Worm (Caenorhabditis elegans) whole organism, early embryonic: ENCODE data around the gene ire-1.

Source experiments
- aly-1 ChIP-seq: sonication (generic microtip); optimal IDR thresholded peaks from 2 replicates; lab custom pipeline; 2016; ENCODE audit warnings: missing genetic modification characterization, missing compliant biosample characterization
- ets-7 ChIP-seq: sonication (generic microtip); optimal IDR thresholded peaks from 2 replicates; lab custom pipeline; 2016; ENCODE audit warnings: missing genotype, missing genetic modification characterization, missing compliant biosample characterization
- flt-1 ChIP-seq: fragments of 200-800 bp; sonication (Bioruptor generic); IDR thresholded peaks from 2 replicates; pipeline ENCODE4 v1.3.6; 2022; ENCODE audit warnings: missing genetic modification characterization, missing compliant biosample characterization
- sea-1 ChIP-seq: fragments of 200-800 bp; sonication (Bioruptor generic); conservative IDR thresholded peaks from 2 replicates; pipeline ENCODE4 v1.3.6; 2022; ENCODE audit warnings: missing genetic modification characterization, missing compliant biosample characterization
- tbx-11 ChIP-seq: fragments of 200-800 bp; sonication (Bioruptor generic); IDR thresholded peaks from 2 replicates; pipeline ENCODE4 v1.3.6; 2022; ENCODE audit warnings: missing genetic modification characterization, missing compliant biosample characterization
- tbx-37 ChIP-seq: fragments of 200-800 bp; sonication (Bioruptor generic); conservative IDR thresholded peaks from 2 replicates; pipeline ENCODE4 v1.3.6; 2022; ENCODE audit warnings: missing genetic modification reagents, missing genetic modification characterization, missing compliant biosample characterization

DNA sequence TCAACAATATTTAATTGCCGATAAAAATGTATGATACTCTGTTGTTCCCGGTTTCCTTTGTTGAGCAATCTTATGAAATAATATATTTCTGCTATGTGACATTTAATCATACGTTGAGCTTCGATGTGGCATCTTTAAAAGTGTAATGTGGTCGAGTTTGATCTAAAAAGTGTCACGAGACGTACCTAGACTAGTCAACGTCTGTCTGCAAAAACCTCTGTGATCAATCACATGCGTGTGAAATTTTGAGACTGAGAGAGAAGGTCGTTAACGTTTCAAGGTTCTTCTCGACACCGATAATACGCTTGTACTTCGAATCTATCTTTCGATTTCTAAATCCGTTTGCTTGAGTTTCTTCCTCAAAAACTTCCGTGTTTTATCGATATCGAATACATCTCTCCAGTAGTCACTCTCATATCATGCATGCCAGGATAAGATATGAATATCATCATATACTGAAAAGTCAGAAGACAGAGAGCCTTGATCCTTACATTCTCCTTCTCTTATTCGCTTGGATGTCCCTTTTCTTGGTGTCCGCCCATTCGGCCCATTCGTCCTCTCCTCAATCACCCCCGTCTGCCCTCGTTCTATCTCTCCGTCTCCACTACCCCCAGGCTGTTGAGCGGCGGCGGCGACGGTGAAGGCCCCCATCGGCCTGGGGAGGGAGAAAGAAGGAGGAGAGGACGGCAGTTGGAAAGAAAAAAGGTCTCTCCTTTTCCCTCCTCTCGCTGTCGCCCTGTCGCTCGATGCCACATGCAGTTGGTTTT, 3.7 kb upstream of the ire-1 start:
- 0 out of 2 replicates have a peak, but pooled peaks have one; percentile 43 for TF ChIP-seq flt-1 (GFP tag; lab: Robert Waterston, UW)
- peak; percentile 35 for TF ChIP-seq ets-7 (tag; lab: Kevin White, UChicago)
- no peak for TF ChIP-seq tbx-11 (GFP tag; lab: Robert Waterston, UW)
- peak; percentile 50; the same call in 1 of the 2 replicates for TF ChIP-seq tbx-37 (GFP tag; lab: Robert Waterston, UW)
- peak; percentile 76 for TF ChIP-seq aly-1 (tag; lab: Kevin White, UChicago)
- 0 out of 2 replicates have a peak, but pooled peaks have one; percentile 32 for TF ChIP-seq sea-1
